Fruit fly (Drosophila melanogaster): Measurements from ENCODE around the gene CG43844.

The CG43844 gene

dm6 chr3R:21859509-21859908, 29.8 kb upstream of the CG43844 start (continued):
- 0 out of 3 replicates have a peak, but pooled peaks have one; percentile 45 for TF ChIP-seq CG7357 (GFP tag; IDR thresholded peaks at IDR 0.05)
- peak; percentile 50 for TF ChIP-seq CG30431 (GFP tag; optimal IDR thresholded peaks at IDR 0.05)
- TF ChIP-seq Sox102F (GFP tag; optimal IDR thresholded peaks at IDR 0.05) = peak; percentile 57
- TF ChIP-seq hkb (optimal IDR thresholded peaks at IDR 0.05) = no peak
- TF ChIP-seq hkb (GFP tag; IDR thresholded peaks at IDR 0.05) = peak; percentile 53; the same call in 1 of the 2 replicates
- TF ChIP-seq CG17568 (GFP tag; optimal IDR thresholded peaks at IDR 0.05) = no peak
- peak; percentile 31 for TF ChIP-seq chn (GFP tag; optimal IDR thresholded peaks at IDR 0.05)
- peak; percentile 38 for TF ChIP-seq CG18619 (GFP tag; optimal IDR thresholded peaks at IDR 0.05)
- TF ChIP-seq Mad (GFP tag; optimal IDR thresholded peaks at IDR 0.05) = peak; percentile 30
- peak; percentile 47 for TF ChIP-seq CG4424 (GFP tag; optimal IDR thresholded peaks at IDR 0.05)
- TF ChIP-seq inv (GFP tag; IDR thresholded peaks at IDR 0.05; ENCODE audit: partially characterized antibody) = no peak
- peak; percentile 22 for TF ChIP-seq sqz (GFP tag; optimal IDR thresholded peaks at IDR 0.05)
- TF ChIP-seq Lhr (GFP tag; optimal IDR thresholded peaks at IDR 0.05) = peak; percentile 8
- TF ChIP-seq sens-2 (GFP tag; IDR thresholded peaks at IDR 0.05) = peak; percentile 71
- peak; percentile 64 for TF ChIP-seq ATbp (GFP tag; optimal IDR thresholded peaks at IDR 0.05)
- no peak for TF ChIP-seq gt (GFP tag; IDR thresholded peaks at IDR 0.05)
- peak; percentile 2 for TF ChIP-seq CG4820 (GFP tag; optimal IDR thresholded peaks at IDR 0.05)
- peak; percentile 33 for TF ChIP-seq onecut (GFP tag; IDR thresholded peaks at IDR 0.05)
- peak; percentile 22 to 66 for TF ChIP-seq chif (GFP tag; optimal IDR thresholded peaks at IDR 0.05)
- peak; percentile 45; the same call in 2 of the 3 replicates for TF ChIP-seq croc (GFP tag; conservative IDR thresholded peaks at IDR 0.05)
- TF ChIP-seq HHEX (GFP tag; optimal IDR thresholded peaks at IDR 0.05) = peak; percentile 8
- TF ChIP-seq CG18262 (tag; optimal IDR thresholded peaks at IDR 0.05) = peak; percentile 80
- peak; percentile 91 for TF ChIP-seq sens (GFP tag)
- TF ChIP-seq CG11723 (GFP tag; optimal IDR thresholded peaks at IDR 0.05) = peak; percentile 9
- TF ChIP-seq Doc3 (GFP tag; IDR thresholded peaks at IDR 0.05; ENCODE audit: partially characterized antibody) = no peak
- TF ChIP-seq Drgx (GFP tag; IDR thresholded peaks at IDR 0.05) = peak; percentile 58; the same call in 1 of the 2 replicates
- TF ChIP-seq NK7.1 (GFP tag; optimal IDR thresholded peaks at IDR 0.05) = no peak
- peak; percentile 28 for TF ChIP-seq CG15601 (tag; optimal IDR thresholded peaks at IDR 0.05)
- peak; percentile 7 to 46 for TF ChIP-seq dpn (GFP tag; optimal IDR thresholded peaks at IDR 0.05)
- TF ChIP-seq gce (GFP tag; IDR thresholded peaks at IDR 0.05) = 0 out of 3 replicates have a peak, but pooled peaks have one; percentile 37
- peak; percentile 5 for TF ChIP-seq shn (GFP tag; optimal IDR thresholded peaks at IDR 0.05)
- TF ChIP-seq gro (GFP tag; optimal IDR thresholded peaks at IDR 0.05) = no peak
- peak; percentile 16 for TF ChIP-seq CG2875 (GFP tag; optimal IDR thresholded peaks at IDR 0.05)
- peak; percentile 52 for TF ChIP-seq dmrt99B (tag; optimal IDR thresholded peaks at IDR 0.05)
- TF ChIP-seq Pdp1 (GFP tag; optimal IDR thresholded peaks at IDR 0.05) = peak; percentile 12 to 34
- TF ChIP-seq Hr3 (GFP tag; optimal IDR thresholded peaks at IDR 0.05) = peak; percentile 26
- TF ChIP-seq CG1529 (GFP tag; optimal IDR thresholded peaks at IDR 0.05) = peak; percentile 40
- TF ChIP-seq sd (tag; optimal IDR thresholded peaks at IDR 0.05) = no peak
- TF ChIP-seq Ptx1 (GFP tag; IDR thresholded peaks at IDR 0.05) = peak; percentile 42; the same call in 1 of the 2 replicates
- peak; percentile 53 for TF ChIP-seq CG14710 (tag; optimal IDR thresholded peaks at IDR 0.05)
- no peak for TF ChIP-seq ab (GFP tag; optimal IDR thresholded peaks at IDR 0.05)
- peak; percentile 62 for TF ChIP-seq CG15696 (tag; optimal IDR thresholded peaks at IDR 0.05)
- peak; percentile 19 for TF ChIP-seq Max (GFP tag; optimal IDR thresholded peaks at IDR 0.05)
- no peak for TF ChIP-seq kah (GFP tag; optimal IDR thresholded peaks at IDR 0.05)
- TF ChIP-seq phol (tag; optimal IDR thresholded peaks at IDR 0.05) = peak; percentile 63
- peak; percentile 5 for TF ChIP-seq CG2116 (GFP tag; optimal IDR thresholded peaks at IDR 0.05)
- peak; percentile 46 for TF ChIP-seq trem (tag; optimal IDR thresholded peaks at IDR 0.05)
- TF ChIP-seq CG9727 (GFP tag; optimal IDR thresholded peaks at IDR 0.05) = peak; percentile 63
- TF ChIP-seq jing (GFP tag; optimal IDR thresholded peaks at IDR 0.05) = peak; percentile 27
- peak; percentile 26 for TF ChIP-seq pum (GFP tag; optimal IDR thresholded peaks at IDR 0.05)
- TF ChIP-seq ind (GFP tag; optimal IDR thresholded peaks at IDR 0.05) = peak; percentile 1

Data from whole organism, embryonic.